Worm (Caenorhabditis elegans) whole organism, late embryonic: ENCODE measurements around the gene daf-36.

Experiments
- C08G9.2 ChIP-seq: sonication (generic microtip); optimal IDR thresholded peaks from 2 replicates; lab custom pipeline; 2016; ENCODE audit warnings: mild to moderate bottlenecking, missing genetic modification characterization, moderate library complexity, missing compliant biosample characterization
- C38D4.7 ChIP-seq: fragments of 200-800 bp; sonication (Bioruptor generic); optimal IDR thresholded peaks from 2 replicates; lab custom pipeline; 2018; ENCODE audit warnings: mild to moderate bottlenecking, missing genetic modification characterization, moderate library complexity, missing compliant biosample characterization
- F13H6.1 ChIP-seq: sonication (generic microtip); optimal IDR thresholded peaks from 2 replicates; lab custom pipeline; 2016; ENCODE audit warnings: missing genetic modification characterization, missing compliant biosample characterization
- K09A11.1 ChIP-seq: sonication (generic microtip); optimal IDR thresholded peaks from 2 replicates; lab custom pipeline; 2017; ENCODE audit warnings: antibody characterized with exemption, mild to moderate bottlenecking, missing genetic modification characterization, missing compliant biosample characterization; ENCODE audit not compliant: insufficient read depth
- Y22D7AL.16 ChIP-seq: sonication (generic microtip); optimal IDR thresholded peaks from 2 replicates; lab custom pipeline; 2016; ENCODE audit warnings: missing genetic modification characterization, missing compliant biosample characterization
- ama-1 ChIP-seq: fragments of 150-350 bp; optimal IDR thresholded peaks from 2 replicates; lab custom pipeline; 2014
- ceh-14 ChIP-seq: sonication (generic microtip); optimal IDR thresholded peaks from 2 replicates; lab custom pipeline; 2016; ENCODE audit warnings: missing genotype, missing genetic modification characterization, missing compliant biosample characterization
- ceh-18 ChIP-seq: sonication (generic microtip); optimal IDR thresholded peaks from 2 replicates; lab custom pipeline; 2016; ENCODE audit warnings: missing genetic modification characterization, missing compliant biosample characterization
- ceh-2 ChIP-seq: sonication (generic microtip); optimal IDR thresholded peaks from 2 replicates; lab custom pipeline; 2016; ENCODE audit warnings: missing genotype, missing genetic modification characterization, missing compliant biosample characterization
- ceh-24 ChIP-seq: sonication (generic microtip); optimal IDR thresholded peaks from 2 replicates; lab custom pipeline; 2016; ENCODE audit warnings: mild to moderate bottlenecking, missing genetic modification characterization, missing compliant biosample characterization
- ceh-31 ChIP-seq: sonication (generic microtip); optimal IDR thresholded peaks from 2 replicates; lab custom pipeline; 2016; ENCODE audit warnings: missing genetic modification characterization, missing compliant biosample characterization
- ceh-34 ChIP-seq: sonication (generic microtip); optimal IDR thresholded peaks from 2 replicates; lab custom pipeline; 2016; ENCODE audit warnings: mild to moderate bottlenecking, missing genetic modification characterization, missing compliant biosample characterization
- ceh-48 ChIP-seq: sonication (generic microtip); optimal IDR thresholded peaks from 2 replicates; lab custom pipeline; 2016; ENCODE audit warnings: missing genetic modification characterization, inconsistent platforms, missing compliant biosample characterization
- ceh-6 ChIP-seq: fragments of 200-800 bp; sonication (Bioruptor generic); optimal IDR thresholded peaks from 2 replicates; lab custom pipeline; 2018; ENCODE audit warnings: mild to moderate bottlenecking, missing genetic modification characterization, missing compliant biosample characterization
- che-1 ChIP-seq: sonication (generic microtip); optimal IDR thresholded peaks from 2 replicates; lab custom pipeline; 2016; ENCODE audit warnings: mild to moderate bottlenecking, missing genetic modification characterization, missing compliant biosample characterization
- elt-4 ChIP-seq: sonication (generic microtip); optimal IDR thresholded peaks from 2 replicates; lab custom pipeline; 2016; ENCODE audit warnings: missing genetic modification characterization, missing compliant biosample characterization
- ets-4 ChIP-seq: sonication (generic microtip); optimal IDR thresholded peaks from 2 replicates; lab custom pipeline; 2016; ENCODE audit warnings: missing genetic modification characterization, missing compliant biosample characterization
- fax-1 ChIP-seq: sonication (generic microtip); optimal IDR thresholded peaks from 2 replicates; lab custom pipeline; 2016; ENCODE audit warnings: missing genotype, missing genetic modification characterization, missing compliant biosample characterization
- fkh-6 ChIP-seq: sonication (generic microtip); optimal IDR thresholded peaks from 2 replicates; lab custom pipeline; 2016; ENCODE audit warnings: missing genetic modification characterization, missing compliant biosample characterization
- gmeb-2 ChIP-seq: sonication (generic microtip); optimal IDR thresholded peaks from 2 replicates; lab custom pipeline; 2016; ENCODE audit warnings: missing genetic modification characterization, inconsistent platforms, missing compliant biosample characterization
- hlh-30 ChIP-seq: sonication (generic microtip); optimal IDR thresholded peaks from 2 replicates; lab custom pipeline; 2017; ENCODE audit warnings: antibody characterized with exemption, missing genetic modification characterization, missing compliant biosample characterization; ENCODE audit not compliant: insufficient read depth
- mec-3 ChIP-seq: sonication (generic microtip); optimal IDR thresholded peaks from 2 replicates; lab custom pipeline; 2016; ENCODE audit warnings: borderline replicate concordance, missing genetic modification characterization, missing compliant biosample characterization
- npax-4 ChIP-seq: sonication (generic microtip); optimal IDR thresholded peaks from 2 replicates; lab custom pipeline; 2016; ENCODE audit warnings: missing genetic modification characterization, missing compliant biosample characterization
- odd-2 ChIP-seq: sonication (generic microtip); optimal IDR thresholded peaks from 2 replicates; lab custom pipeline; 2017; ENCODE audit warnings: antibody characterized with exemption, mild to moderate bottlenecking, missing genetic modification characterization, missing compliant biosample characterization
- pag-3 ChIP-seq: sonication (generic microtip); optimal IDR thresholded peaks from 2 replicates; lab custom pipeline; 2016; ENCODE audit warnings: missing compliant biosample characterization, missing genetic modification characterization, borderline replicate concordance
- pat-9 ChIP-seq: fragments of 200-800 bp; sonication (Bioruptor generic); optimal IDR thresholded peaks from 2 replicates; lab custom pipeline; 2018; ENCODE audit warnings: mild to moderate bottlenecking, missing genetic modification characterization, moderate library complexity, missing compliant biosample characterization
- pax-1 ChIP-seq: fragments of 150-350 bp; optimal IDR thresholded peaks from 2 replicates; lab custom pipeline; 2014; ENCODE audit warnings: missing biosample characterization, missing genetic modification characterization
- pha-2 ChIP-seq: sonication (generic microtip); optimal IDR thresholded peaks from 2 replicates; lab custom pipeline; 2017; ENCODE audit warnings: mild to moderate bottlenecking, missing genetic modification characterization, missing compliant biosample characterization
- pqm-1 ChIP-seq: sonication (generic microtip); optimal IDR thresholded peaks from 2 replicates; lab custom pipeline; 2016; ENCODE audit warnings: missing genetic modification characterization, missing compliant biosample characterization
- pros-1 ChIP-seq: fragments of 150-350 bp; optimal IDR thresholded peaks from 2 replicates; lab custom pipeline; 2014; ENCODE audit warnings: missing biosample characterization, missing genetic modification reagents, missing genetic modification characterization
- ref-2 ChIP-seq: sonication (generic microtip); optimal IDR thresholded peaks from 2 replicates; lab custom pipeline; 2016; ENCODE audit warnings: missing genetic modification characterization, missing compliant biosample characterization
- rnt-1 ChIP-seq: sonication (generic microtip); optimal IDR thresholded peaks from 2 replicates; lab custom pipeline; 2016; ENCODE audit warnings: missing genetic modification characterization, missing compliant biosample characterization
- sdc-2 ChIP-seq: sonication (generic microtip); optimal IDR thresholded peaks from 2 replicates; lab custom pipeline; 2016; ENCODE audit warnings: missing genotype, missing genetic modification characterization, missing compliant biosample characterization
- sox-2 ChIP-seq: fragments of 200-800 bp; sonication (Bioruptor generic); IDR thresholded peaks from 2 replicates; pipeline ENCODE4 v1.3.6; 2022; ENCODE audit warnings: missing genetic modification reagents, missing genetic modification characterization, missing compliant biosample characterization
- sox-4 ChIP-seq: sonication (generic microtip); optimal IDR thresholded peaks from 2 replicates; lab custom pipeline; 2017; ENCODE audit warnings: mild to moderate bottlenecking, missing genetic modification characterization, inconsistent platforms, missing compliant biosample characterization
- syd-9 ChIP-seq: sonication (generic microtip); optimal IDR thresholded peaks from 2 replicates; lab custom pipeline; 2016; ENCODE audit warnings: mild to moderate bottlenecking, missing genetic modification characterization, moderate library complexity, missing compliant biosample characterization
- tbx-2 ChIP-seq: sonication (generic microtip); optimal IDR thresholded peaks from 2 replicates; lab custom pipeline; 2016; ENCODE audit warnings: missing genetic modification characterization, missing compliant biosample characterization
- tbx-7 ChIP-seq: sonication (generic microtip); optimal IDR thresholded peaks from 2 replicates; lab custom pipeline; 2016; ENCODE audit warnings: missing genotype, missing genetic modification characterization, missing compliant biosample characterization
- ttx-3 ChIP-seq: sonication (generic microtip); optimal IDR thresholded peaks from 2 replicates; lab custom pipeline; 2016; ENCODE audit warnings: missing genetic modification reagents, missing genetic modification characterization, missing compliant biosample characterization
- unc-3 ChIP-seq, 2 experiments: fragments of 200-800 bp in 1 of 2; sonication (Bioruptor generic) in 1 of 2; sonication (generic microtip) in 1 of 2; conservative IDR thresholded peaks in 1 of 2; optimal IDR thresholded peaks in 1 of 2; 2 replicates each; pipeline versions ENCODE4 v1.3.6 to Lab custom; 2016 to 2022; ENCODE audit warnings: missing compliant biosample characterization in 2 of 2, missing genetic modification characterization in 2 of 2, missing genetic modification reagents in 1 of 2
- unc-55 ChIP-seq: sonication (generic microtip); optimal IDR thresholded peaks from 2 replicates; lab custom pipeline; 2017; ENCODE audit warnings: missing biosample characterization, missing genetic modification reagents, missing genetic modification characterization
- unc-86 ChIP-seq: sonication (generic microtip); optimal IDR thresholded peaks from 2 replicates; lab custom pipeline; 2016; ENCODE audit warnings: missing genetic modification characterization, missing compliant biosample characterization
- zip-5 ChIP-seq: sonication (generic microtip); optimal IDR thresholded peaks from 2 replicates; lab custom pipeline; 2016; ENCODE audit warnings: missing genetic modification characterization, missing compliant biosample characterization
- ztf-16 ChIP-seq: sonication (generic microtip); optimal IDR thresholded peaks from 2 replicates; lab custom pipeline; 2017; ENCODE audit warnings: missing genetic modification characterization, missing compliant biosample characterization

Gene daf-36

DNA sequence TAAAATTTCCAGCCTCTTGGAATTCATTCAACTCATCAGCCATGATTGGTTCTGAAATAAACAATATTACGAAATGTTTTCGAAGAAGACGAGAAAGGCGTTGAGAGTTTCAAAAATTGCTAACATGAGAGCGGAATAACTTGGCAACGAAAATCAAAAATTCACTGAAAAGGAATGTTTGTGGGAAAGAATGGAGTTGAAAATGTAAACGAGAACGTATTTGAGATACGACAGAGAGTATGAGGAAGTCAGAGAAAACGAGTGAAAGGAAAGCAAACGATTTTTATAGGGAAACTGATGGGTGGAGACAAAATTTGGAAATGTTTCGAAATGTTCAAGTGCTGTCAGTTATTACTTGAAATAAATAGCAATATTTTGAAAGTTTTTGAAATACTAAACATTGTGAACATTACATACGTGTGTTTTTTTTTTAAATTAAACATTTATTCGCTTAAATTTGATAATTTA lies 29.5 kb upstream of the daf-36 start, which contains the start of gene rop-1:
Gene rop-1, minus strand, starts transcription at position 51 of the 468 bp plus-strand sequence.
- no peak for TF ChIP-seq K09A11.1 (tag; lab: Kevin White, UChicago)
- TF ChIP-seq sox-2, result no peak
- no peak for TF ChIP-seq mec-3 (tag; lab: Kevin White, UChicago)
- TF ChIP-seq syd-9 (tag; lab: Kevin White, UChicago), result no peak
- TF ChIP-seq odd-2 (tag; lab: Kevin White, UChicago), result no peak
- TF ChIP-seq Y22D7AL.16 (tag; lab: Kevin White, UChicago), result no peak
- no peak for TF ChIP-seq pqm-1 (tag; lab: Kevin White, UChicago)
- no peak for TF ChIP-seq hlh-30 (tag; lab: Kevin White, UChicago)
- TF ChIP-seq pat-9, result no peak
- TF ChIP-seq ceh-34, result no peak
- no peak for TF ChIP-seq pros-1
- TF ChIP-seq, all 69 proteins: peak for 0

- TF ChIP-seq ceh-14 (tag; lab: Kevin White, UChicago), result no peak
- no peak for TF ChIP-seq pqm-1 (tag; lab: Kevin White, UChicago)
- no peak for TF ChIP-seq pat-9
- TF ChIP-seq syd-9 (tag; lab: Kevin White, UChicago), result no peak
- TF ChIP-seq rnt-1 (tag; lab: Kevin White, UChicago), result no peak
- no peak for TF ChIP-seq K09A11.1 (tag; lab: Kevin White, UChicago)
- no peak for TF ChIP-seq ceh-24
- no peak for TF ChIP-seq fkh-6 (tag; lab: Kevin White, UChicago)
- no peak for TF ChIP-seq che-1 (tag; lab: Kevin White, UChicago)
- TF ChIP-seq npax-4 (tag; lab: Kevin White, UChicago), result no peak
- TF ChIP-seq ztf-16 (tag; lab: Kevin White, UChicago), result no peak
- TF ChIP-seq ets-4, result no peak
- TF ChIP-seq elt-4 (tag; lab: Kevin White, UChicago), result no peak
- no peak for TF ChIP-seq ceh-18 (tag; lab: Kevin White, UChicago)
- no peak for TF ChIP-seq pax-1
Observed at ce11 chrV:10252682-10253081, 27.2 kb upstream of the daf-36 start.

- TF ChIP-seq unc-86 (tag; lab: Kevin White, UChicago), result no peak
- no peak for TF ChIP-seq ceh-31
- TF ChIP-seq tbx-7 (tag; lab: Kevin White, UChicago), result no peak
- no peak for TF ChIP-seq ref-2 (tag; lab: Kevin White, UChicago)
- TF ChIP-seq pag-3 (tag; lab: Kevin White, UChicago), result no peak
- TF ChIP-seq pax-1, result no peak
- no peak for TF ChIP-seq mec-3 (tag; lab: Kevin White, UChicago)
- TF ChIP-seq elt-4 (tag; lab: Kevin White, UChicago), result no peak
- TF ChIP-seq ceh-48 (tag; lab: Kevin White, UChicago), result no peak
- no peak for TF ChIP-seq ceh-2 (tag; lab: Kevin White, UChicago)
- no peak for TF ChIP-seq pros-1
- no peak for TF ChIP-seq K09A11.1 (tag; lab: Kevin White, UChicago)
- TF ChIP-seq rnt-1 (tag; lab: Kevin White, UChicago), result no peak
- no peak for TF ChIP-seq unc-3 (GFP tag; conservative IDR thresholded peaks at IDR 0.05; lab: Robert Waterston, UW)
- TF ChIP-seq unc-3 (tag; optimal IDR thresholded peaks at IDR 0.05; lab: Kevin White, UChicago), result no peak
- TF ChIP-seq ceh-6 (GFP tag; lab: Kevin White, UChicago), result no peak
- TF ChIP-seq ama-1 (lab: Kevin White, UChicago), result no peak
- no peak for TF ChIP-seq gmeb-2 (tag; lab: Kevin White, UChicago)
Observed at ce11 chrV:10249515-10249914, 24.0 kb upstream of the daf-36 start.

- TF ChIP-seq ttx-3 (tag; lab: Kevin White, UChicago), result no peak
- no peak for TF ChIP-seq ama-1 (lab: Kevin White, UChicago)
- no peak for TF ChIP-seq C38D4.7 (GFP tag; lab: Kevin White, UChicago)
- TF ChIP-seq ceh-6 (GFP tag; lab: Kevin White, UChicago), result no peak
- TF ChIP-seq tbx-2, result no peak
- TF ChIP-seq sdc-2 (tag; lab: Kevin White, UChicago), result no peak
- TF ChIP-seq zip-5 (tag; lab: Kevin White, UChicago), result no peak
- TF ChIP-seq gmeb-2 (tag; lab: Kevin White, UChicago), result no peak
- no peak for TF ChIP-seq fax-1 (tag; lab: Kevin White, UChicago)
- TF ChIP-seq sox-4 (tag; lab: Kevin White, UChicago), result no peak
- TF ChIP-seq ceh-34, result no peak
- TF ChIP-seq C08G9.2 (tag; lab: Kevin White, UChicago), result no peak
- TF ChIP-seq ztf-16 (tag; lab: Kevin White, UChicago), result no peak
- no peak for TF ChIP-seq ceh-18 (tag; lab: Kevin White, UChicago)
- TF ChIP-seq odd-2 (tag; lab: Kevin White, UChicago), result no peak
- no peak for TF ChIP-seq pha-2 (tag; lab: Kevin White, UChicago)
- TF ChIP-seq ceh-2 (tag; lab: Kevin White, UChicago), result no peak
- TF ChIP-seq F13H6.1 (tag; lab: Kevin White, UChicago), result no peak
- TF ChIP-seq unc-55 (GFP tag; lab: Kevin White, UChicago), result no peak
Observed at ce11 chrV:10248255-10248979, 22.9 kb upstream of the daf-36 start, which contains the start of gene akt-1. TSS of gene akt-1 (plus strand) at chrV:10248905.
